Fruit fly (Drosophila melanogaster) whole organism, embryonic: Measurements from ENCODE around the gene dbo.

ENCODE experiments used
- CG10147 ChIP-seq: fragments of 200-800 bp; sonication (Bioruptor generic); optimal IDR thresholded peaks from 2 replicates; lab custom pipeline; 2019; ENCODE audit warnings: missing biosample characterization, mild to moderate bottlenecking, missing genetic modification characterization, moderate library complexity
- CG10267 ChIP-seq: fragments of 200-800 bp; sonication (Bioruptor generic); optimal IDR thresholded peaks from 2 replicates; lab custom pipeline; 2018; ENCODE audit warnings: missing biosample characterization, mild to moderate bottlenecking, missing genetic modification characterization, moderate library complexity
- CG12391 ChIP-seq: fragments of 200-800 bp; sonication (Bioruptor generic); optimal IDR thresholded peaks from 3 replicates; lab custom pipeline; 2018; ENCODE audit warnings: missing biosample characterization, mild to moderate bottlenecking, missing genetic modification characterization, moderate library complexity
- CG12769 ChIP-seq: fragments of 200-800 bp; sonication (Bioruptor generic); optimal IDR thresholded peaks from 2 replicates; lab custom pipeline; 2019; ENCODE audit warnings: missing biosample characterization, mild to moderate bottlenecking, missing genetic modification characterization, moderate library complexity
- CG13296 ChIP-seq: fragments of 200-800 bp; sonication (Bioruptor generic); optimal IDR thresholded peaks from 3 replicates; lab custom pipeline; 2018; ENCODE audit warnings: missing biosample characterization, mild to moderate bottlenecking, missing genetic modification characterization
- CG14441 ChIP-seq: fragments of 200-800 bp; sonication (Bioruptor generic); IDR thresholded peaks from 2 replicates; pipeline ENCODE4 v1.3.6; 2022; ENCODE audit warnings: missing biosample characterization, missing genetic modification characterization
- CG1602 ChIP-seq: fragments of 200-800 bp; sonication (Bioruptor generic); optimal IDR thresholded peaks from 3 replicates; lab custom pipeline; 2016; ENCODE audit warnings: missing biosample characterization, missing genetic modification characterization
- CG17612 ChIP-seq: fragments of 200-800 bp; sonication (Bioruptor generic); IDR thresholded peaks from 2 replicates; pipeline ENCODE4 v1.3.6; 2022; ENCODE audit warnings: missing biosample characterization, missing genetic modification characterization
- CG31441 ChIP-seq: fragments of 200-800 bp; sonication (Bioruptor generic); IDR thresholded peaks from 2 replicates; pipeline ENCODE4 v1.3.6; 2022; ENCODE audit warnings: missing biosample characterization, missing genetic modification characterization
- CG32772 ChIP-seq: fragments of 200-800 bp; sonication (Bioruptor generic); IDR thresholded peaks from 2 replicates; pipeline ENCODE4 v1.3.6; 2022; ENCODE audit warnings: missing biosample characterization, missing genetic modification characterization
- CG34224 ChIP-seq: fragments of 200-800 bp; sonication (Bioruptor generic); IDR thresholded peaks from 3 replicates; pipeline ENCODE4 v1.3.6; 2022; ENCODE audit warnings: missing biosample characterization, missing genetic modification characterization; ENCODE audit not compliant: partially characterized antibody
- CG4730 ChIP-seq: fragments of 200-800 bp; sonication (Bioruptor generic); IDR thresholded peaks from 2 replicates; pipeline ENCODE4 v1.3.6; 2022; ENCODE audit warnings: missing biosample characterization, missing genetic modification characterization
- CG5180 ChIP-seq: fragments of 200-800 bp; sonication (Bioruptor generic); optimal IDR thresholded peaks from 3 replicates; lab custom pipeline; 2017; ENCODE audit warnings: missing biosample characterization, missing genetic modification characterization, mild to moderate bottlenecking, moderate library complexity, missing genetic modification reagents
- CG6654 ChIP-seq: fragments of 200-800 bp; sonication (Bioruptor generic); optimal IDR thresholded peaks from 2 replicates; lab custom pipeline; 2017; ENCODE audit warnings: missing biosample characterization, mild to moderate bottlenecking, missing genetic modification characterization
- CG8281 ChIP-seq: fragments of 200-800 bp; sonication (Bioruptor generic); optimal IDR thresholded peaks from 2 replicates; lab custom pipeline; 2018; ENCODE audit warnings: missing biosample characterization, mild to moderate bottlenecking, missing genetic modification characterization, moderate library complexity
- CG8388 ChIP-seq: fragments of 200-800 bp; sonication (Bioruptor generic); optimal IDR thresholded peaks from 2 replicates; lab custom pipeline; 2019; ENCODE audit warnings: missing biosample characterization, mild to moderate bottlenecking, missing genetic modification characterization, moderate library complexity
- CoRest ChIP-seq: fragments of 200-800 bp; sonication (Bioruptor generic); optimal IDR thresholded peaks from 3 replicates; lab custom pipeline; 2018; ENCODE audit warnings: missing biosample characterization, mild to moderate bottlenecking, missing genetic modification characterization, moderate library complexity
- Dll ChIP-seq: fragments of 200-800 bp; sonication (Bioruptor generic); IDR thresholded peaks from 4 replicates; pipeline ENCODE4 v1.3.6; 2022; ENCODE audit warnings: missing biosample characterization, missing genetic modification characterization; ENCODE audit not compliant: partially characterized antibody
- E2f2 ChIP-seq: fragments of 200-800 bp; sonication (Bioruptor generic); IDR thresholded peaks from 2 replicates; pipeline ENCODE4 v1.3.6; 2022; ENCODE audit warnings: missing biosample characterization, missing genetic modification characterization
- ERR ChIP-seq: fragments of 200-800 bp; sonication (Bioruptor generic); optimal IDR thresholded peaks from 2 replicates; lab custom pipeline; 2016; ENCODE audit warnings: missing biosample characterization, missing genetic modification characterization
- HLHmδ ChIP-seq: fragments of 200-800 bp; sonication (Bioruptor generic); optimal IDR thresholded peaks from 2 replicates; lab custom pipeline; 2018; ENCODE audit warnings: missing biosample characterization, mild to moderate bottlenecking, missing genetic modification characterization, moderate library complexity
- Hey ChIP-seq: fragments of 200-800 bp; sonication (Bioruptor generic); optimal IDR thresholded peaks from 3 replicates; lab custom pipeline; 2018; ENCODE audit warnings: missing biosample characterization, mild to moderate bottlenecking, missing genetic modification characterization
- Hr51 ChIP-seq, 2 experiments: fragments of 200-800 bp; sonication (Bioruptor generic); optimal IDR thresholded peaks; 2 replicates in 1 of 2; 3 replicates in 1 of 2; lab custom pipeline; 2016 to 2018; ENCODE audit warnings: missing biosample characterization in 2 of 2, missing genetic modification characterization in 2 of 2, mild to moderate bottlenecking in 1 of 2, moderate library complexity in 1 of 2
- Hr78 ChIP-seq, 2 experiments: fragments of 200-800 bp in 1 of 2; fragments of >200 bp in 1 of 2; sonication (Bioruptor generic) in 1 of 2; optimal IDR thresholded peaks; 2 replicates each; lab custom pipeline; 2017 to 2019; ENCODE audit warnings: missing biosample characterization in 2 of 2, missing genetic modification characterization in 2 of 2, mild to moderate bottlenecking in 1 of 2, moderate library complexity in 1 of 2
- MTF-1 ChIP-seq: fragments of 200-800 bp; sonication (Bioruptor generic); optimal IDR thresholded peaks from 2 replicates; lab custom pipeline; 2018; ENCODE audit warnings: missing biosample characterization, mild to moderate bottlenecking, missing genetic modification characterization, borderline replicate concordance
- TFAM ChIP-seq: fragments of 200-800 bp; sonication (Bioruptor generic); optimal IDR thresholded peaks from 2 replicates; lab custom pipeline; 2017; ENCODE audit warnings: missing biosample characterization, missing genetic modification characterization, inconsistent platforms
- Tbp ChIP-seq: fragments of >200 bp; optimal IDR thresholded peaks from 2 replicates; lab custom pipeline; 2018; ENCODE audit warnings: missing biosample characterization, missing genetic modification characterization
- amos ChIP-seq: fragments of 200-800 bp; sonication (Bioruptor generic); IDR thresholded peaks from 2 replicates; pipeline ENCODE4 v1.3.6; 2022; ENCODE audit warnings: missing biosample characterization, missing genetic modification characterization; ENCODE audit not compliant: partially characterized antibody
- ase ChIP-seq: fragments of 200-800 bp; sonication (Bioruptor generic); IDR thresholded peaks from 3 replicates; pipeline ENCODE4 v1.3.6; 2022; ENCODE audit warnings: missing biosample characterization, missing genetic modification characterization
- bsh ChIP-seq, 2 experiments: fragments of 200-800 bp; sonication (Bioruptor generic); optimal IDR thresholded peaks; 2 replicates each; lab custom pipeline; 2017 to 2018; ENCODE audit warnings: mild to moderate bottlenecking in 2 of 2, missing biosample characterization in 2 of 2, missing genetic modification characterization in 2 of 2, moderate library complexity in 1 of 2
- crc ChIP-seq: fragments of 200-800 bp; sonication (Bioruptor generic); optimal IDR thresholded peaks from 2 replicates; lab custom pipeline; 2016; ENCODE audit warnings: missing biosample characterization, missing genetic modification characterization
- emc ChIP-seq: fragments of 200-800 bp; sonication (Bioruptor generic); optimal IDR thresholded peaks from 2 replicates; lab custom pipeline; 2016; ENCODE audit warnings: missing biosample characterization, missing genetic modification characterization
- en ChIP-seq: fragments of 200-800 bp; sonication (Bioruptor generic); optimal IDR thresholded peaks from 2 replicates; lab custom pipeline; 2016; ENCODE audit warnings: missing biosample characterization, missing genetic modification characterization
- eve ChIP-seq, 2 experiments: fragments of >200 bp; optimal IDR thresholded peaks; 2 replicates each; lab custom pipeline; 2017; ENCODE audit warnings: missing biosample characterization in 2 of 2, missing genetic modification characterization in 2 of 2
- gce ChIP-seq: fragments of 200-800 bp; sonication (Bioruptor generic); IDR thresholded peaks from 3 replicates; pipeline ENCODE4 v1.3.6; 2022; ENCODE audit warnings: missing biosample characterization, missing genetic modification characterization
- gem ChIP-seq: fragments of 200-800 bp; sonication (Bioruptor generic); optimal IDR thresholded peaks from 2 replicates; lab custom pipeline; 2019; ENCODE audit warnings: missing biosample characterization, mild to moderate bottlenecking, missing genetic modification characterization, moderate library complexity
- jigr1 ChIP-seq: fragments of 200-800 bp; sonication (Bioruptor generic); IDR thresholded peaks from 3 replicates; pipeline ENCODE4 v1.3.6; 2022; ENCODE audit warnings: missing biosample characterization, missing genetic modification characterization
- kah ChIP-seq: fragments of 200-800 bp; sonication (Bioruptor generic); optimal IDR thresholded peaks from 2 replicates; lab custom pipeline; 2018; ENCODE audit warnings: missing biosample characterization, mild to moderate bottlenecking, missing genetic modification characterization
- lola ChIP-seq, 3 experiments: fragments of >200 bp in 2 of 3; fragments of 200-800 bp in 1 of 3; sonication (Bioruptor generic) in 1 of 3; optimal IDR thresholded peaks; 2 replicates each; lab custom pipeline; 2017 to 2019; ENCODE audit warnings: missing biosample characterization in 3 of 3, missing genetic modification characterization in 3 of 3, mild to moderate bottlenecking in 1 of 3, moderate library complexity in 1 of 3
- otp ChIP-seq: fragments of 200-800 bp; sonication (Bioruptor generic); IDR thresholded peaks from 3 replicates; pipeline ENCODE4, ENCODE4 v1.3.6; 2022; ENCODE audit warnings: missing biosample characterization, missing genetic modification characterization
- peb ChIP-seq: fragments of 200-800 bp; sonication (Bioruptor generic); IDR thresholded peaks from 2 replicates; pipeline ENCODE4 v1.3.6; 2022; ENCODE audit warnings: missing biosample characterization, missing genetic modification characterization
- pho ChIP-seq: fragments of 200-800 bp; sonication (Bioruptor generic); optimal IDR thresholded peaks from 2 replicates; lab custom pipeline; 2016; ENCODE audit warnings: missing biosample characterization, missing genetic modification characterization
- sisA ChIP-seq: fragments of 200-800 bp; sonication (Bioruptor generic); IDR thresholded peaks from 2 replicates; pipeline ENCODE4 v1.3.6; 2022; ENCODE audit warnings: missing biosample characterization, missing genetic modification characterization
- trem ChIP-seq: fragments of 200-800 bp; optimal IDR thresholded peaks from 3 replicates; lab custom pipeline; 2019; ENCODE audit warnings: missing biosample characterization, mild to moderate bottlenecking, missing genetic modification characterization, moderate library complexity
- trh ChIP-seq: fragments of 200-800 bp; sonication (Bioruptor generic); optimal IDR thresholded peaks from 2 replicates; lab custom pipeline; 2016; ENCODE audit warnings: missing biosample characterization, missing genetic modification characterization
- twi ChIP-seq: fragments of 200-800 bp; optimal IDR thresholded peaks from 2 replicates; lab custom pipeline; 2019; ENCODE audit warnings: missing biosample characterization, mild to moderate bottlenecking, missing genetic modification characterization, moderate library complexity
- usp ChIP-seq: fragments of >200 bp; optimal IDR thresholded peaks from 2 replicates; lab custom pipeline; 2017; ENCODE audit warnings: missing biosample characterization, missing genetic modification characterization
- wek ChIP-seq: fragments of 200-800 bp; sonication (Bioruptor generic); optimal IDR thresholded peaks from 3 replicates; lab custom pipeline; 2018; ENCODE audit warnings: missing biosample characterization, mild to moderate bottlenecking, missing genetic modification characterization, moderate library complexity

dbo gene

DNA sequence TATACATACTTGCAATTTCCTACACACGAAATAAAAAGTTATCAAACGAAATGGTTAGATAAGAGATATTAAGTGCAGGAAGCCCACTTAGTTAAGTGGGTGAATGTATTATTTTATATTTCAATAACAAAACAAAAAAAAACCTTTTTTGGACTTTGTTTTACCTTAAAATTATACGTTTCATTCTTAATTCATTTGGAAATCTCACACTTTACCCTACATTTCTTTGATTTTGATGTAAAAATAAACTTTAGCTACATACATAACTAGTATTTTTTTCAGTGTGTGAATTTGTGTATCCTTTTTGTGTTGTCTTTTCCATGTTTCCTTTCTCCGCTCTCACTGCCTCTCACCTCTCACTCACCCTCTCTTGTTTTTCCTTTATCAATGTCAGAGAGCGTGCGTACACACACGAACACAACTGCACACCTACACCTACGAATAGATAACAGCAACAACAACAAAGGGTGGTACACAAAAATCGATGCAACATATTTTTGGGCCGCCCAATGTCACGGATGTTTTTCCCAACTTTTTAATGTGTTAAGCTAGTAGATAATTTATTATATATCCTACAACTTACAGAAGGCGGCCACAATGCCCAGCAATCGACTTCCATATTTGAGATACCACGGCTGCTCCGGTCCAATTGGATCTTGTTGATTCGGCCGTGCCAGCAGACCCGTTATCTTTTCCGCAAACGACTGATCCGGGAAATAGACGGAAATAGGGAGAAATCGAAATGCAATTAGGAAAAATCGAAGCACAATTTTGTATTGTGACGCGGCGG, 11.1 kb upstream of the dbo start (continued):
- TF ChIP-seq CG1602 (GFP tag; lab: Kevin White, UChicago) (peak; percentile 60), twi (peak; percentile 8), CG31441 (GFP tag; lab: Robert Waterston, UW) (peak; percentile 83), pho (peak; percentile 32), CG5180 (GFP tag; lab: Kevin White, UChicago) (peak; percentile 55), peb (GFP tag; lab: Robert Waterston, UW) (no peak), CG32772 (no peak), trem (tag; lab: Kevin White, UChicago) (peak; percentile 22), wek (GFP tag; lab: Kevin White, UChicago) (no peak), TFAM (peak; percentile 1), CG8281 (tag; lab: Kevin White, UChicago) (peak; percentile 46), CG10267 (peak; percentile 74), jigr1 (GFP tag; lab: Robert Waterston, UW) (no peak), MTF-1 (GFP tag; lab: Kevin White, UChicago) (no peak), CG4730 (GFP tag; lab: Robert Waterston, UW) (no peak), crc (GFP tag; lab: Kevin White, UChicago) (peak; percentile 51), otp (GFP tag; lab: Robert Waterston, UW) (no peak), lola (GFP tag; optimal IDR thresholded peaks at IDR 0.05; lab: Kevin White, UChicago) (peak in 1 of 3 experiments; percentile 71), Hr78 (GFP tag; optimal IDR thresholded peaks at IDR 0.05; lab: Kevin White, UChicago) (no peak), CG17612 (GFP tag; lab: Robert Waterston, UW) (0 out of 2 replicates have a peak, but pooled peaks have one; percentile 24), CG6654 (GFP tag; lab: Kevin White, UChicago) (peak; percentile 23), gem (tag; lab: Kevin White, UChicago) (peak; percentile 90), emc (GFP tag; lab: Kevin White, UChicago) (no peak), Tbp (GFP tag; lab: Kevin White, UChicago) (no peak), usp (GFP tag; lab: Kevin White, UChicago) (no peak), CG12391 (tag; lab: Kevin White, UChicago) (peak; percentile 84), trh (GFP tag; lab: Kevin White, UChicago) (no peak), CG10147 (GFP tag; lab: Kevin White, UChicago) (peak; percentile 68), CG13296 (GFP tag; lab: Kevin White, UChicago) (peak; percentile 73), ERR (GFP tag; lab: Kevin White, UChicago) (peak; percentile 0), CG12769 (tag; lab: Kevin White, UChicago) (no peak), CoRest (tag; lab: Kevin White, UChicago) (peak; percentile 77), bsh (GFP tag; optimal IDR thresholded peaks at IDR 0.05; lab: Kevin White, UChicago) (peak; percentile 77 to 78), amos (GFP tag; lab: Robert Waterston, UW) (no peak), CG14441 (GFP tag; lab: Robert Waterston, UW) (0 out of 2 replicates have a peak, but pooled peaks have one; percentile 48), en (GFP tag; lab: Kevin White, UChicago) (no peak), E2f2 (GFP tag; lab: Robert Waterston, UW) (peak; percentile 49; the same call in 1 of the 2 replicates), kah (peak; percentile 19), gce (no peak), CG34224 (GFP tag; lab: Robert Waterston, UW) (no peak), CG8388 (GFP tag; lab: Kevin White, UChicago) (peak; percentile 72), Hey (tag; lab: Kevin White, UChicago) (no peak), eve (GFP tag; optimal IDR thresholded peaks at IDR 0.05; lab: Kevin White, UChicago) (peak in 1 of 2 experiments; percentile 82), ase (0 out of 3 replicates have a peak, but pooled peaks have one; percentile 5), sisA (no peak), Dll (GFP tag; lab: Robert Waterston, UW) (no peak), HLHmδ (GFP tag; lab: Kevin White, UChicago) (no peak), Hr51 (GFP tag; optimal IDR thresholded peaks at IDR 0.05; lab: Kevin White, UChicago) (peak; percentile 46 to 85)
